Fruit fly (Drosophila melanogaster): Measurements from ENCODE around the gene Mvb12.

dm6 chrX:18101778-18102177 lies 664 bp upstream of the Mvb12 start, which contains the start of gene Taf8:
- no peak for TF ChIP-seq Ets98B (GFP tag; IDR thresholded peaks at IDR 0.05)
- no peak for TF ChIP-seq EcR (GFP tag; optimal IDR thresholded peaks at IDR 0.05)

Data from whole organism, pupa.